Worm (Caenorhabditis elegans) whole organism, early embryonic: ENCODE results near the gene rrf-3.

Experiments used
- ama-1 ChIP-seq: fragments of 150-350 bp; optimal IDR thresholded peaks from 2 replicates; lab custom pipeline; 2014
- hmbx-1 ChIP-seq: sonication (generic microtip); optimal IDR thresholded peaks from 2 replicates; lab custom pipeline; 2016; ENCODE audit warnings: mild to moderate bottlenecking, missing genetic modification characterization, missing compliant biosample characterization

ce11 chrII:8212680-8213079, 50.4 kb downstream of the rrf-3 start, which contains the start of gene twk-3:
- no peak for TF ChIP-seq hmbx-1 (tag; lab: Kevin White, UChicago)
- TF ChIP-seq ama-1 (lab: Kevin White, UChicago): no peak
